Worm (Caenorhabditis elegans) whole organism, late embryonic: ENCODE measurements around the gene tkr-1.

Source experiments
- C08G9.2 ChIP-seq: sonication (generic microtip); optimal IDR thresholded peaks from 2 replicates; lab custom pipeline; 2016; ENCODE audit warnings: mild to moderate bottlenecking, missing genetic modification characterization, moderate library complexity, missing compliant biosample characterization
- K02D7.2 ChIP-seq: sonication (generic microtip); optimal IDR thresholded peaks from 2 replicates; lab custom pipeline; 2017; ENCODE audit warnings: mild to moderate bottlenecking, missing genetic modification characterization, missing compliant biosample characterization
- Y22D7AL.16 ChIP-seq: sonication (generic microtip); optimal IDR thresholded peaks from 2 replicates; lab custom pipeline; 2016; ENCODE audit warnings: missing genetic modification characterization, missing compliant biosample characterization
- ceh-14 ChIP-seq: sonication (generic microtip); optimal IDR thresholded peaks from 2 replicates; lab custom pipeline; 2016; ENCODE audit warnings: missing genotype, missing genetic modification characterization, missing compliant biosample characterization
- ceh-18 ChIP-seq: sonication (generic microtip); optimal IDR thresholded peaks from 2 replicates; lab custom pipeline; 2016; ENCODE audit warnings: missing genetic modification characterization, missing compliant biosample characterization
- ceh-19 ChIP-seq: fragments of 200-800 bp; sonication (Bioruptor generic); optimal IDR thresholded peaks from 2 replicates; lab custom pipeline; 2018; ENCODE audit warnings: mild to moderate bottlenecking, missing genetic modification characterization, missing compliant biosample characterization
- ceh-24 ChIP-seq: sonication (generic microtip); optimal IDR thresholded peaks from 2 replicates; lab custom pipeline; 2016; ENCODE audit warnings: mild to moderate bottlenecking, missing genetic modification characterization, missing compliant biosample characterization
- ceh-48 ChIP-seq: sonication (generic microtip); optimal IDR thresholded peaks from 2 replicates; lab custom pipeline; 2016; ENCODE audit warnings: missing genetic modification characterization, inconsistent platforms, missing compliant biosample characterization
- elt-2 ChIP-seq: sonication (generic microtip); optimal IDR thresholded peaks from 2 replicates; lab custom pipeline; 2016; ENCODE audit warnings: missing genetic modification reagents, missing genetic modification characterization, missing compliant biosample characterization
- elt-4 ChIP-seq: sonication (generic microtip); optimal IDR thresholded peaks from 2 replicates; lab custom pipeline; 2016; ENCODE audit warnings: missing genetic modification characterization, missing compliant biosample characterization
- ets-4 ChIP-seq: sonication (generic microtip); optimal IDR thresholded peaks from 2 replicates; lab custom pipeline; 2016; ENCODE audit warnings: missing genetic modification characterization, missing compliant biosample characterization
- fax-1 ChIP-seq: sonication (generic microtip); optimal IDR thresholded peaks from 2 replicates; lab custom pipeline; 2016; ENCODE audit warnings: missing genotype, missing genetic modification characterization, missing compliant biosample characterization
- hlh-13 ChIP-seq: fragments of 200-800 bp; sonication (Bioruptor generic); optimal IDR thresholded peaks from 2 replicates; lab custom pipeline; 2018; ENCODE audit warnings: mild to moderate bottlenecking, missing genetic modification characterization, missing compliant biosample characterization
- hlh-15 ChIP-seq: sonication (generic microtip); optimal IDR thresholded peaks from 2 replicates; lab custom pipeline; 2016; ENCODE audit warnings: missing genetic modification characterization, missing compliant biosample characterization
- hlh-30 ChIP-seq: sonication (generic microtip); optimal IDR thresholded peaks from 2 replicates; lab custom pipeline; 2017; ENCODE audit warnings: antibody characterized with exemption, missing genetic modification characterization, missing compliant biosample characterization; ENCODE audit not compliant: insufficient read depth
- hlh-8 ChIP-seq: sonication (generic microtip); optimal IDR thresholded peaks from 2 replicates; lab custom pipeline; 2016; ENCODE audit warnings: missing genotype, missing genetic modification characterization, missing compliant biosample characterization
- lim-6 ChIP-seq: sonication (generic microtip); optimal IDR thresholded peaks from 2 replicates; lab custom pipeline; 2016; ENCODE audit warnings: missing genetic modification characterization, missing compliant biosample characterization
- madf-2 ChIP-seq: sonication (generic microtip); optimal IDR thresholded peaks from 2 replicates; lab custom pipeline; 2017; ENCODE audit warnings: missing genetic modification characterization, missing compliant biosample characterization
- mec-3 ChIP-seq: sonication (generic microtip); optimal IDR thresholded peaks from 2 replicates; lab custom pipeline; 2016; ENCODE audit warnings: borderline replicate concordance, missing genetic modification characterization, missing compliant biosample characterization
- nhr-11 ChIP-seq: fragments of 150-350 bp; optimal IDR thresholded peaks from 2 replicates; lab custom pipeline; 2014; ENCODE audit warnings: missing biosample characterization, missing genetic modification characterization
- npax-4 ChIP-seq: sonication (generic microtip); optimal IDR thresholded peaks from 2 replicates; lab custom pipeline; 2016; ENCODE audit warnings: missing genetic modification characterization, missing compliant biosample characterization
- odd-2 ChIP-seq: sonication (generic microtip); optimal IDR thresholded peaks from 2 replicates; lab custom pipeline; 2017; ENCODE audit warnings: antibody characterized with exemption, mild to moderate bottlenecking, missing genetic modification characterization, missing compliant biosample characterization
- pag-3 ChIP-seq: sonication (generic microtip); optimal IDR thresholded peaks from 2 replicates; lab custom pipeline; 2016; ENCODE audit warnings: missing compliant biosample characterization, missing genetic modification characterization, borderline replicate concordance
- pha-2 ChIP-seq: sonication (generic microtip); optimal IDR thresholded peaks from 2 replicates; lab custom pipeline; 2017; ENCODE audit warnings: mild to moderate bottlenecking, missing genetic modification characterization, missing compliant biosample characterization
- pha-4 ChIP-seq: fragments of 150-350 bp; optimal IDR thresholded peaks from 2 replicates; lab custom pipeline; 2018; ENCODE audit warnings: missing biosample characterization, missing genetic modification reagents, missing genetic modification characterization
- rnt-1 ChIP-seq: sonication (generic microtip); optimal IDR thresholded peaks from 2 replicates; lab custom pipeline; 2016; ENCODE audit warnings: missing genetic modification characterization, missing compliant biosample characterization
- sox-2 ChIP-seq: fragments of 200-800 bp; sonication (Bioruptor generic); IDR thresholded peaks from 2 replicates; pipeline ENCODE4 v1.3.6; 2022; ENCODE audit warnings: missing genetic modification reagents, missing genetic modification characterization, missing compliant biosample characterization
- tbx-7 ChIP-seq: sonication (generic microtip); optimal IDR thresholded peaks from 2 replicates; lab custom pipeline; 2016; ENCODE audit warnings: missing genotype, missing genetic modification characterization, missing compliant biosample characterization
- ttx-3 ChIP-seq: sonication (generic microtip); optimal IDR thresholded peaks from 2 replicates; lab custom pipeline; 2016; ENCODE audit warnings: missing genetic modification reagents, missing genetic modification characterization, missing compliant biosample characterization
- unc-3 ChIP-seq, 2 experiments: fragments of 200-800 bp in 1 of 2; sonication (Bioruptor generic) in 1 of 2; sonication (generic microtip) in 1 of 2; conservative IDR thresholded peaks in 1 of 2; optimal IDR thresholded peaks in 1 of 2; 2 replicates each; pipeline versions ENCODE4 v1.3.6 to Lab custom; 2016 to 2022; ENCODE audit warnings: missing compliant biosample characterization in 2 of 2, missing genetic modification characterization in 2 of 2, missing genetic modification reagents in 1 of 2
- unc-42 ChIP-seq: sonication (generic microtip); optimal IDR thresholded peaks from 2 replicates; lab custom pipeline; 2016; ENCODE audit warnings: missing genotype, missing genetic modification characterization, missing compliant biosample characterization
- unc-86 ChIP-seq: sonication (generic microtip); optimal IDR thresholded peaks from 2 replicates; lab custom pipeline; 2016; ENCODE audit warnings: missing genetic modification characterization, missing compliant biosample characterization
- ztf-16 ChIP-seq: sonication (generic microtip); optimal IDR thresholded peaks from 2 replicates; lab custom pipeline; 2017; ENCODE audit warnings: missing genetic modification characterization, missing compliant biosample characterization

tkr-1 gene

ce11 chrIII:9383496-9383895 lies at the start of gene tkr-1:
Gene tkr-1, plus strand, starts transcription at chrIII:9383796.
- TF ChIP-seq madf-2 (tag; lab: Kevin White, UChicago) (no peak), ceh-19 (GFP tag; lab: Kevin White, UChicago) (no peak), sox-2 (GFP tag; lab: Robert Waterston, UW) (no peak), ceh-24 (tag; lab: Kevin White, UChicago) (no peak), elt-2 (tag; lab: Kevin White, UChicago) (no peak), ceh-18 (tag; lab: Kevin White, UChicago) (no peak), C08G9.2 (no peak), tbx-7 (tag; lab: Kevin White, UChicago) (no peak), hlh-8 (tag; lab: Kevin White, UChicago) (no peak), fax-1 (no peak), rnt-1 (tag; lab: Kevin White, UChicago) (no peak), pha-2 (tag; lab: Kevin White, UChicago) (no peak), K02D7.2 (tag; lab: Kevin White, UChicago) (no peak)

- TF ChIP-seq ttx-3 (no peak), odd-2 (tag; lab: Kevin White, UChicago) (no peak)
Measured at ce11 chrIII:9334174-9334573, 49.4 kb upstream of the tkr-1 start, which contains the start of gene elo-4. Gene elo-4, minus strand, starts transcription at chrIII:9334274.

- no peak for TF ChIP-seq unc-3 (GFP tag; conservative IDR thresholded peaks at IDR 0.05; lab: Robert Waterston, UW)
- TF ChIP-seq unc-3 (tag; optimal IDR thresholded peaks at IDR 0.05; lab: Kevin White, UChicago) = no peak
- TF ChIP-seq unc-42 (tag; lab: Kevin White, UChicago) = no peak
- TF ChIP-seq hlh-15 (tag; lab: Kevin White, UChicago) = no peak
- no peak for TF ChIP-seq lim-6
- TF ChIP-seq pha-2 (tag; lab: Kevin White, UChicago) = no peak
Measured at ce11 chrIII:9335076-9335475, 48.5 kb upstream of the tkr-1 start.

ce11 chrIII:9336807-9337206 lies 46.8 kb upstream of the tkr-1 start:
- TF ChIP-seq lim-6 = no peak
- TF ChIP-seq npax-4 (tag; lab: Kevin White, UChicago) = no peak
- TF ChIP-seq pha-2 (tag; lab: Kevin White, UChicago) = no peak
- TF ChIP-seq ceh-14 (tag; lab: Kevin White, UChicago) = no peak
- no peak for TF ChIP-seq mec-3
- no peak for TF ChIP-seq hlh-30 (tag; lab: Kevin White, UChicago)
- no peak for TF ChIP-seq nhr-11 (tag; lab: Kevin White, UChicago)

- TF ChIP-seq elt-4 (tag; lab: Kevin White, UChicago) (no peak), ets-4 (no peak), ceh-24 (tag; lab: Kevin White, UChicago) (no peak), hlh-30 (tag; lab: Kevin White, UChicago) (no peak), C08G9.2 (no peak), pha-4 (tag; lab: Kevin White, UChicago) (no peak), hlh-8 (tag; lab: Kevin White, UChicago) (no peak), tbx-7 (tag; lab: Kevin White, UChicago) (no peak), Y22D7AL.16 (tag; lab: Kevin White, UChicago) (no peak), npax-4 (tag; lab: Kevin White, UChicago) (no peak), K02D7.2 (tag; lab: Kevin White, UChicago) (no peak), unc-3 (GFP tag; conservative IDR thresholded peaks at IDR 0.05; lab: Robert Waterston, UW) (no peak), unc-3 (tag; optimal IDR thresholded peaks at IDR 0.05; lab: Kevin White, UChicago) (no peak), unc-86 (tag; lab: Kevin White, UChicago) (no peak), ceh-14 (tag; lab: Kevin White, UChicago) (no peak), pag-3 (tag; lab: Kevin White, UChicago) (no peak), hlh-13 (no peak), ztf-16 (tag; lab: Kevin White, UChicago) (no peak), ttx-3 (no peak), ceh-48 (no peak), elt-2 (tag; lab: Kevin White, UChicago) (no peak)
- TF ChIP-seq, all 69 proteins: peak for 0
Measured at ce11 chrIII:9337968-9338367, 45.6 kb upstream of the tkr-1 start.
